Fruit fly (Drosophila melanogaster) whole organism, wandering third instar larva: Measurements from ENCODE around the gene CG43813.
A peak's percentile ranks its signal among the peaks of the same experiment; 100 is the strongest.

Source experiments
- Dif ChIP-seq: fragments of 200-275, 200-300 bp; sonication (Bioruptor generic); optimal IDR thresholded peaks from 2 replicates; lab custom pipeline; 2018; ENCODE audit warnings: missing biosample characterization, missing genetic modification characterization; ENCODE audit not compliant: partially characterized antibody
- rgr ChIP-seq: fragments of 200-800 bp; sonication (Bioruptor generic); optimal IDR thresholded peaks from 3 replicates; lab custom pipeline; 2016; ENCODE audit warnings: missing biosample characterization, mild to moderate bottlenecking, missing genetic modification characterization
- usp ChIP-seq: fragments of >200 bp; optimal IDR thresholded peaks from 2 replicates; lab custom pipeline; 2017; ENCODE audit warnings: missing biosample characterization, missing genetic modification characterization

DNA sequence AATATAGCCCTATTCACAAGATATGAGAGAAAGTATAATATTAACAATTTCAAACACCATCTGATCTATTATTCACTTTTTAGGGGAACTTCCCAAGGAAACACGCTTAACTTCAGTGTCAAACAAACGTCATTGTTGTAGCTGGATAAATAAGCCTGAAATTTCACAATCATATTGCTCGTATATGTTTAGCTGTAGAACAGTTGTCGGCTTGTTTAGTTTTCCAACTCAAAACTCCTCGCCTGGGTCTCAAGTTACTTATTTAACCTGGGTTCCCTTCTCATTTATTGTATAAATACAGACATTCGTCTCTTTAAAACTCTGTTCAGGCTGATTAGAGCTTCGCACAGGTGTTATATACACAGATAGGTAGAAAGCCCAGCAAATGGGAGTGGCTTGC lies 28.4 kb upstream of the CG43813 start:
- TF ChIP-seq Dif (no peak), rgr (GFP tag; lab: Kevin White, UChicago) (peak; percentile 57), usp (GFP tag; lab: Kevin White, UChicago) (no peak)
